Fruit fly (Drosophila melanogaster) whole organism, embryonic: Measurements from ENCODE around the gene CrebB.
A peak's percentile ranks its signal among the peaks of the same experiment; 100 is the strongest.

Experiments
- BtbVII ChIP-seq: fragments of 200-800 bp; sonication (Bioruptor generic); optimal IDR thresholded peaks from 3 replicates; lab custom pipeline; 2017; ENCODE audit warnings: missing biosample characterization, mild to moderate bottlenecking, missing genetic modification characterization
- CG11398 ChIP-seq: fragments of 200-800 bp; sonication (Bioruptor generic); optimal IDR thresholded peaks from 2 replicates; lab custom pipeline; 2016; ENCODE audit warnings: missing biosample characterization, missing genetic modification characterization
- CG11456 ChIP-seq: fragments of 200-800 bp; sonication (Bioruptor generic); IDR thresholded peaks from 3 replicates; pipeline ENCODE4 v1.3.6; 2022; ENCODE audit warnings: missing biosample characterization, missing genetic modification characterization
- CG12219 ChIP-seq: fragments of 200-800 bp; sonication (Bioruptor generic); optimal IDR thresholded peaks from 3 replicates; lab custom pipeline; 2018; ENCODE audit warnings: missing biosample characterization, mild to moderate bottlenecking, missing genetic modification characterization
- CG14965 ChIP-seq: fragments of 200-800 bp; sonication (Bioruptor generic); optimal IDR thresholded peaks from 2 replicates; lab custom pipeline; 2016; ENCODE audit warnings: missing biosample characterization, missing genetic modification characterization, borderline replicate concordance
- CG1529 ChIP-seq: fragments of 200-800 bp; sonication (Bioruptor generic); optimal IDR thresholded peaks from 3 replicates; lab custom pipeline; 2018; ENCODE audit warnings: missing biosample characterization, missing genetic modification characterization
- CG17328 ChIP-seq: fragments of 200-800 bp; sonication (Bioruptor generic); IDR thresholded peaks from 2 replicates; pipeline ENCODE4 v1.3.6; 2022; ENCODE audit warnings: missing biosample characterization, missing genetic modification characterization
- CG17829 ChIP-seq: fragments of 200-800 bp; optimal IDR thresholded peaks from 2 replicates; lab custom pipeline; 2019; ENCODE audit warnings: missing biosample characterization, mild to moderate bottlenecking, missing genetic modification characterization, moderate library complexity
- CG18262 ChIP-seq: fragments of 200-800 bp; optimal IDR thresholded peaks from 3 replicates; lab custom pipeline; 2019; ENCODE audit warnings: missing biosample characterization, mild to moderate bottlenecking, missing genetic modification characterization, moderate library complexity
- CG2202 ChIP-seq: fragments of 200-800 bp; sonication (Bioruptor generic); optimal IDR thresholded peaks from 2 replicates; lab custom pipeline; 2018; ENCODE audit warnings: missing biosample characterization, mild to moderate bottlenecking, missing genetic modification characterization
- CG3065 ChIP-seq: fragments of 200-800 bp; sonication (Bioruptor generic); optimal IDR thresholded peaks from 2 replicates; lab custom pipeline; 2016; ENCODE audit warnings: missing biosample characterization, missing genetic modification characterization
- CG4360 ChIP-seq: fragments of 200-800 bp; sonication (Bioruptor generic); IDR thresholded peaks from 2 replicates; pipeline ENCODE4 v1.3.6; 2022; ENCODE audit warnings: missing biosample characterization, missing genetic modification characterization
- CG4707 ChIP-seq: fragments of 200-800 bp; sonication (Bioruptor generic); optimal IDR thresholded peaks from 2 replicates; lab custom pipeline; 2018; ENCODE audit warnings: missing biosample characterization, mild to moderate bottlenecking, missing genetic modification characterization, moderate library complexity
- CG6175 ChIP-seq: fragments of 200-800 bp; sonication (Bioruptor generic); IDR thresholded peaks from 3 replicates; pipeline ENCODE4 v1.3.6; 2022; ENCODE audit warnings: missing biosample characterization, missing genetic modification characterization
- CG9609 ChIP-seq: fragments of 200-800 bp; sonication (Bioruptor generic); optimal IDR thresholded peaks from 3 replicates; lab custom pipeline; 2016; ENCODE audit warnings: missing biosample characterization, missing genetic modification characterization
- CG9817 ChIP-seq: fragments of 200-800 bp; sonication (Bioruptor generic); optimal IDR thresholded peaks from 2 replicates; lab custom pipeline; 2018; ENCODE audit warnings: missing biosample characterization, mild to moderate bottlenecking, missing genetic modification characterization, moderate library complexity
- Dp ChIP-seq: fragments of 200-800 bp; sonication (Bioruptor generic); optimal IDR thresholded peaks from 2 replicates; lab custom pipeline; 2018; ENCODE audit warnings: missing biosample characterization, mild to moderate bottlenecking, missing genetic modification characterization, moderate library complexity
- E2f2 ChIP-seq: fragments of 200-800 bp; sonication (Bioruptor generic); IDR thresholded peaks from 2 replicates; pipeline ENCODE4 v1.3.6; 2022; ENCODE audit warnings: missing biosample characterization, missing genetic modification characterization
- Ets97D ChIP-seq: fragments of 200-800 bp; sonication (Bioruptor generic); optimal IDR thresholded peaks from 3 replicates; lab custom pipeline; 2016; ENCODE audit warnings: missing biosample characterization, missing genetic modification characterization
- H2.0 ChIP-seq: fragments of 200-800 bp; sonication (Bioruptor generic); IDR thresholded peaks from 2 replicates; pipeline ENCODE4 v1.3.6; 2022; ENCODE audit warnings: missing biosample characterization, missing genetic modification characterization
- HLH3B ChIP-seq: fragments of 200-800 bp; sonication (Bioruptor generic); IDR thresholded peaks from 2 replicates; pipeline ENCODE4 v1.3.6; 2022; ENCODE audit warnings: missing biosample characterization, missing genetic modification characterization
- HLHmδ ChIP-seq: fragments of 200-800 bp; sonication (Bioruptor generic); optimal IDR thresholded peaks from 2 replicates; lab custom pipeline; 2018; ENCODE audit warnings: missing biosample characterization, mild to moderate bottlenecking, missing genetic modification characterization, moderate library complexity
- Hr39 ChIP-seq: fragments of >200 bp; optimal IDR thresholded peaks from 2 replicates; lab custom pipeline; 2017
- MBD-R2 ChIP-seq: fragments of 200-800 bp; sonication (Bioruptor generic); IDR thresholded peaks from 2 replicates; pipeline ENCODE4 v1.3.6; 2022; ENCODE audit warnings: missing biosample characterization, missing genetic modification characterization
- Mes4 ChIP-seq: fragments of 200-800 bp; sonication (Bioruptor generic); optimal IDR thresholded peaks from 2 replicates; lab custom pipeline; 2016; ENCODE audit warnings: missing biosample characterization, missing genetic modification characterization
- Myb ChIP-seq: fragments of 200-800 bp; sonication (Bioruptor generic); optimal IDR thresholded peaks from 2 replicates; lab custom pipeline; 2016; ENCODE audit warnings: missing biosample characterization, missing genetic modification characterization
- Oaz ChIP-seq: fragments of 200-800 bp; sonication (Bioruptor generic); IDR thresholded peaks from 2 replicates; pipeline ENCODE4 v1.3.6; 2022; ENCODE audit warnings: missing biosample characterization, missing genetic modification characterization
- Pdp1 ChIP-seq, 2 experiments: fragments of 200-800 bp; sonication (Bioruptor generic); optimal IDR thresholded peaks; 3 replicates each; lab custom pipeline; 2016; ENCODE audit warnings: missing biosample characterization in 2 of 2, missing genetic modification characterization in 2 of 2, mild to moderate bottlenecking in 1 of 2, moderate library complexity in 1 of 2
- Spps ChIP-seq: fragments of 200-800 bp; sonication (Bioruptor generic); optimal IDR thresholded peaks from 2 replicates; lab custom pipeline; 2018; ENCODE audit warnings: missing biosample characterization, mild to moderate bottlenecking, missing genetic modification characterization
- Taf1 ChIP-seq: fragments of 200-800 bp; sonication (Bioruptor generic); IDR thresholded peaks from 2 replicates; pipeline ENCODE4 v1.3.6; 2022; ENCODE audit warnings: missing biosample characterization, missing genetic modification characterization
- Trl ChIP-seq, 3 experiments: fragments of >200 bp in 2 of 3; fragments of 200-800 bp in 1 of 3; sonication (Bioruptor generic) in 1 of 3; optimal IDR thresholded peaks; 2 replicates in 1 of 3; 3 replicates in 2 of 3; lab custom pipeline; 2016 to 2017; ENCODE audit warnings: missing biosample characterization in 1 of 3, missing genetic modification characterization in 1 of 3
- Xrp1 ChIP-seq: fragments of 200-800 bp; sonication (Bioruptor generic); IDR thresholded peaks from 2 replicates; pipeline ENCODE4 v1.3.6; 2022; ENCODE audit warnings: missing biosample characterization, missing genetic modification characterization
- ac ChIP-seq: fragments of 200-800 bp; sonication (Bioruptor generic); optimal IDR thresholded peaks from 3 replicates; lab custom pipeline; 2017; ENCODE audit warnings: missing biosample characterization, mild to moderate bottlenecking, missing genetic modification characterization
- ap ChIP-seq: fragments of 200-800 bp; sonication (Bioruptor generic); IDR thresholded peaks from 2 replicates; pipeline ENCODE4 v1.3.6; 2022; ENCODE audit warnings: missing biosample characterization, missing genetic modification characterization
- ash1 ChIP-seq: fragments of 200-800 bp; sonication (Bioruptor generic); optimal IDR thresholded peaks from 2 replicates; lab custom pipeline; 2018; ENCODE audit warnings: missing biosample characterization, mild to moderate bottlenecking, missing genetic modification characterization
- bbx ChIP-seq: fragments of 200-800 bp; sonication (Bioruptor generic); IDR thresholded peaks from 2 replicates; pipeline ENCODE4 v1.3.6; 2022; ENCODE audit warnings: missing biosample characterization, missing genetic modification characterization; ENCODE audit not compliant: partially characterized antibody
- bcd ChIP-seq: fragments of 200-800 bp; sonication (Bioruptor generic); optimal IDR thresholded peaks from 2 replicates; lab custom pipeline; 2017; ENCODE audit warnings: missing biosample characterization, mild to moderate bottlenecking, missing genetic modification characterization
- chm ChIP-seq: fragments of 200-800 bp; sonication (Bioruptor generic); IDR thresholded peaks from 2 replicates; pipeline ENCODE4 v1.3.6; 2022; ENCODE audit warnings: missing biosample characterization, missing genetic modification characterization
- emc ChIP-seq: fragments of 200-800 bp; sonication (Bioruptor generic); optimal IDR thresholded peaks from 2 replicates; lab custom pipeline; 2016; ENCODE audit warnings: missing biosample characterization, missing genetic modification characterization
- fd64A ChIP-seq: fragments of 200-800 bp; sonication (Bioruptor generic); optimal IDR thresholded peaks from 3 replicates; lab custom pipeline; 2018; ENCODE audit warnings: missing biosample characterization, mild to moderate bottlenecking, missing genetic modification characterization
- fd96Cb ChIP-seq: fragments of 200-800 bp; sonication (Bioruptor generic); optimal IDR thresholded peaks from 2 replicates; lab custom pipeline; 2018; ENCODE audit warnings: missing biosample characterization, mild to moderate bottlenecking, missing genetic modification characterization, moderate library complexity
- fu2 ChIP-seq: fragments of 200-800 bp; sonication (Bioruptor generic); optimal IDR thresholded peaks from 2 replicates; lab custom pipeline; 2016; ENCODE audit warnings: missing biosample characterization, missing genetic modification characterization
- hth ChIP-seq: fragments of >200 bp; optimal IDR thresholded peaks from 2 replicates; lab custom pipeline; 2017; ENCODE audit warnings: inconsistent platforms
- kay ChIP-seq: fragments of 200-800 bp; sonication (Bioruptor generic); optimal IDR thresholded peaks from 2 replicates; lab custom pipeline; 2016; ENCODE audit warnings: missing biosample characterization, missing genetic modification characterization
- oc ChIP-seq: fragments of 200-800 bp; sonication (Bioruptor generic); optimal IDR thresholded peaks from 2 replicates; lab custom pipeline; 2018; ENCODE audit warnings: missing biosample characterization, mild to moderate bottlenecking, missing genetic modification characterization, moderate library complexity
- odd ChIP-seq: fragments of 200-800 bp; sonication (Bioruptor generic); optimal IDR thresholded peaks from 2 replicates; lab custom pipeline; 2017; ENCODE audit warnings: missing biosample characterization, mild to moderate bottlenecking, missing genetic modification characterization
- otp ChIP-seq: fragments of 200-800 bp; sonication (Bioruptor generic); IDR thresholded peaks from 3 replicates; pipeline ENCODE4, ENCODE4 v1.3.6; 2022; ENCODE audit warnings: missing biosample characterization, missing genetic modification characterization
- salm ChIP-seq: fragments of 200-800 bp; sonication (Bioruptor generic); optimal IDR thresholded peaks from 2 replicates; lab custom pipeline; 2018; ENCODE audit warnings: missing biosample characterization, mild to moderate bottlenecking, missing genetic modification characterization
- shn ChIP-seq: fragments of 200-800 bp; sonication (Bioruptor generic); optimal IDR thresholded peaks from 3 replicates; lab custom pipeline; 2016; ENCODE audit warnings: missing biosample characterization, missing genetic modification characterization
- slp2 ChIP-seq: fragments of 200-800 bp; sonication (Bioruptor generic); optimal IDR thresholded peaks from 2 replicates; lab custom pipeline; 2016; ENCODE audit warnings: missing biosample characterization, missing genetic modification characterization
- vvl ChIP-seq: fragments of 200-800 bp; sonication (Bioruptor generic); IDR thresholded peaks from 2 replicates; pipeline ENCODE4 v1.3.6; 2022; ENCODE audit warnings: missing biosample characterization, missing genetic modification characterization
- z ChIP-seq: fragments of 200-800 bp; sonication (Bioruptor generic); IDR thresholded peaks from 3 replicates; pipeline ENCODE4 v1.3.6; 2022; ENCODE audit warnings: missing biosample characterization, missing genetic modification characterization

CrebB gene

DNA sequence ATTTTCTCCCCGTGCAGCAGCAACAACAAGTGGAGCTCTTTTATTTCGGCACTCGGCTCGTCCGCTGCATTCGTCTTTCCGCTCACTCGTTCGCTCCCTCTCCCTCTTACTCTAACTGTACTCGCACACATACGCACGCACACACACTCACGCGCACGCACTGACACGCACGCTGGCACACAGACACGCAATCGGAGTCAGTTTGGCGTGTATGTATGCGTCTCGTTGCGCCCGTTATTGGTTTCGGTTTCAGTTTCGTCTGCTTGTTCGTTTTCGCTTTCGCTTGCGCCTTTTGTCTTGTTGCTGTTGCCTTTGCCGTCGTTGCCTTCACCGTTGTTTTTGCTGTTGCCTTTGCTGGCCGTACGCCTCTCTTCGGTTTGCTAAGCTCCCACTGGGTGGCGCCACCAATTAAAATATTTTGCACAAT lies 8.4 kb upstream of the CrebB start (continued):
- TF ChIP-seq CG11456: 0 out of 3 replicates have a peak, but pooled peaks have one; percentile 34
- no peak for TF ChIP-seq ap
- peak; percentile 1 for TF ChIP-seq CG18262 (tag; lab: Kevin White, UChicago)
- TF ChIP-seq HLH3B (GFP tag; lab: Robert Waterston, UW): no peak
- no peak for TF ChIP-seq BtbVII (GFP tag; lab: Kevin White, UChicago)
- no peak for TF ChIP-seq CG3065 (GFP tag; lab: Kevin White, UChicago)
- TF ChIP-seq H2.0 (GFP tag; lab: Robert Waterston, UW): no peak
- no peak for TF ChIP-seq CG1529 (GFP tag; lab: Kevin White, UChicago)
- TF ChIP-seq hth (lab: Kevin White, UChicago): no peak
- TF ChIP-seq ac (GFP tag; lab: Kevin White, UChicago): no peak
- no peak for TF ChIP-seq bbx
- TF ChIP-seq bcd (GFP tag; lab: Kevin White, UChicago): no peak
- no peak for TF ChIP-seq fu2
- TF ChIP-seq CG9609: no peak
- no peak for TF ChIP-seq odd (GFP tag; lab: Kevin White, UChicago)
- 0 out of 2 replicates have a peak, but pooled peaks have one; percentile 9 for TF ChIP-seq vvl (GFP tag; lab: Robert Waterston, UW)
- TF ChIP-seq Pdp1 (GFP tag; optimal IDR thresholded peaks at IDR 0.05; lab: Kevin White, UChicago): peak in 1 of 2 experiments; percentile 27
- TF ChIP-seq Trl (optimal IDR thresholded peaks at IDR 0.05; lab: Kevin White, UChicago): peak; percentile 9 to 44
- TF ChIP-seq Trl (GFP tag; optimal IDR thresholded peaks at IDR 0.05; lab: Kevin White, UChicago): no peak
- peak; percentile 88 for TF ChIP-seq z (GFP tag; lab: Robert Waterston, UW)
- TF ChIP-seq Mes4 (GFP tag; lab: Kevin White, UChicago): no peak
- peak; percentile 98 for TF ChIP-seq Hr39
- TF ChIP-seq chm (GFP tag; lab: Robert Waterston, UW): 0 out of 2 replicates have a peak, but pooled peaks have one; percentile 20
- TF ChIP-seq kay (GFP tag; lab: Kevin White, UChicago): no peak
- TF ChIP-seq CG4360 (GFP tag; lab: Robert Waterston, UW): 0 out of 2 replicates have a peak, but pooled peaks have one; percentile 30
- TF ChIP-seq CG17829 (tag; lab: Kevin White, UChicago): no peak
- no peak for TF ChIP-seq otp (GFP tag; lab: Robert Waterston, UW)
- no peak for TF ChIP-seq fd96Cb (tag; lab: Kevin White, UChicago)
- TF ChIP-seq salm: no peak
- no peak for TF ChIP-seq emc (GFP tag; lab: Kevin White, UChicago)
- TF ChIP-seq CG17328: no peak
- TF ChIP-seq fd64A (GFP tag; lab: Kevin White, UChicago): no peak
- TF ChIP-seq Taf1 (GFP tag; lab: Robert Waterston, UW): no peak
- no peak for TF ChIP-seq MBD-R2
- no peak for TF ChIP-seq shn (GFP tag; lab: Kevin White, UChicago)
- TF ChIP-seq CG6175: 0 out of 3 replicates have a peak, but pooled peaks have one; percentile 46
- TF ChIP-seq oc: no peak
- TF ChIP-seq Ets97D (GFP tag; lab: Kevin White, UChicago): no peak
- TF ChIP-seq Myb: no peak
- TF ChIP-seq Oaz: no peak
- no peak for TF ChIP-seq CG14965 (GFP tag; lab: Kevin White, UChicago)
- TF ChIP-seq CG2202 (tag; lab: Kevin White, UChicago): peak; percentile 1
- no peak for TF ChIP-seq CG11398 (GFP tag; lab: Kevin White, UChicago)
- TF ChIP-seq slp2 (GFP tag; lab: Kevin White, UChicago): no peak
- TF ChIP-seq E2f2 (GFP tag; lab: Robert Waterston, UW): no peak; the same call in 1 of the 2 replicates
- no peak for TF ChIP-seq Xrp1 (GFP tag; lab: Robert Waterston, UW)
- TF ChIP-seq Spps (tag; lab: Kevin White, UChicago): peak; percentile 33
- no peak for TF ChIP-seq Dp (GFP tag; lab: Kevin White, UChicago)
- TF ChIP-seq CG12219: no peak
- no peak for TF ChIP-seq CG9817 (tag; lab: Kevin White, UChicago)
- TF ChIP-seq HLHmδ: peak; percentile 3
- no peak for TF ChIP-seq CG4707 (GFP tag; lab: Kevin White, UChicago)
- TF ChIP-seq ash1 (GFP tag; lab: Kevin White, UChicago): no peak
